Worm (Caenorhabditis elegans) whole organism, L4 larva: ENCODE results near the gene D1025.10.

Source experiments
- R02D3.7 ChIP-seq: fragments of 150-350 bp; sonication (generic microtip); optimal IDR thresholded peaks from 3 replicates; lab custom pipeline; 2014; ENCODE audit warnings: missing biosample characterization, missing genetic modification characterization
- Y105C5A.15 ChIP-seq: fragments of 200-800 bp; sonication (Bioruptor generic); IDR thresholded peaks from 2 replicates; pipeline ENCODE4 v1.3.6; 2022; ENCODE audit warnings: missing genetic modification characterization, missing compliant biosample characterization
- arid-1 ChIP-seq: fragments of 200-800 bp; sonication (Bioruptor generic); conservative IDR thresholded peaks from 2 replicates; pipeline ENCODE4 v1.3.6; 2022; ENCODE audit warnings: missing genetic modification reagents, missing genetic modification characterization, missing compliant biosample characterization
- dmd-8 ChIP-seq: fragments of 200-800 bp; sonication (Bioruptor generic); IDR thresholded peaks from 2 replicates; pipeline ENCODE4 v1.3.6; 2022; ENCODE audit warnings: missing genetic modification characterization, missing compliant biosample characterization
- dmd-9 ChIP-seq: fragments of 200-800 bp; sonication (Bioruptor generic); IDR thresholded peaks from 2 replicates; pipeline ENCODE4 v1.3.6; 2022; ENCODE audit warnings: missing genetic modification reagents, missing genetic modification characterization, missing compliant biosample characterization
- hmg-1.1 ChIP-seq: fragments of 200-800 bp; sonication (Bioruptor generic); IDR thresholded peaks from 2 replicates; pipeline ENCODE4 v1.3.6; 2022; ENCODE audit warnings: missing genetic modification reagents, missing genetic modification characterization, missing compliant biosample characterization
- lin-1 ChIP-seq: fragments of 200-800 bp; sonication (Bioruptor generic); IDR thresholded peaks from 2 replicates; pipeline ENCODE4 v1.3.6; 2022; ENCODE audit warnings: missing genetic modification reagents, missing genetic modification characterization, missing compliant biosample characterization
- lin-29 ChIP-seq: fragments of 200-800 bp; sonication (Bioruptor generic); IDR thresholded peaks from 2 replicates; pipeline ENCODE4 v1.3.6; 2022; ENCODE audit warnings: missing genetic modification reagents, missing genetic modification characterization, missing compliant biosample characterization
- pha-4 ChIP-seq, 2 experiments: fragments of 150-350 bp in 1 of 2; fragments of 200-800 bp in 1 of 2; sonication (Bioruptor generic) in 1 of 2; IDR thresholded peaks in 1 of 2; optimal IDR thresholded peaks in 1 of 2; 2 replicates each; pipeline versions ENCODE4 v1.3.6 to Lab custom; 2014 to 2022; ENCODE audit warnings: missing genetic modification characterization in 2 of 2, missing genetic modification reagents in 2 of 2, missing biosample characterization in 1 of 2, missing compliant biosample characterization in 1 of 2
- snpc-1.2 ChIP-seq: fragments of 200-800 bp; sonication (Bioruptor generic); IDR thresholded peaks from 2 replicates; pipeline ENCODE4 v1.3.6; 2022; ENCODE audit warnings: missing genetic modification reagents, missing genetic modification characterization, missing compliant biosample characterization
- spr-3 ChIP-seq: fragments of 200-800 bp; sonication (Bioruptor generic); optimal IDR thresholded peaks from 2 replicates; lab custom pipeline; 2018; ENCODE audit warnings: mild to moderate bottlenecking, missing genetic modification characterization, missing compliant biosample characterization

- TF ChIP-seq dmd-9 (GFP tag; lab: Robert Waterston, UW) (no peak), hmg-1.1 (GFP tag; lab: Robert Waterston, UW) (no peak), lin-29 (GFP tag; lab: Robert Waterston, UW) (no peak), pha-4 (GFP tag; IDR thresholded peaks at IDR 0.05; lab: Robert Waterston, UW) (no peak), pha-4 (tag; optimal IDR thresholded peaks at IDR 0.05; lab: Kevin White, UChicago) (no peak), dmd-8 (GFP tag; lab: Robert Waterston, UW) (no peak), R02D3.7 (tag; lab: Kevin White, UChicago) (no peak), arid-1 (no peak), snpc-1.2 (GFP tag; lab: Robert Waterston, UW) (no peak), spr-3 (GFP tag; lab: Kevin White, UChicago) (no peak), Y105C5A.15 (GFP tag; lab: Robert Waterston, UW) (no peak), lin-1 (GFP tag; lab: Robert Waterston, UW) (peak; percentile 68; the same call in 1 of the 2 replicates)
These were observed 22.8 kb downstream of the D1025.10 start for ce11 chrX:14539468-14539867.
